Fruit fly (Drosophila melanogaster): ENCODE data around the gene CG9213.
A peak's percentile ranks its signal among the peaks of the same experiment; 100 is the strongest.

CG9213 gene

DNA sequence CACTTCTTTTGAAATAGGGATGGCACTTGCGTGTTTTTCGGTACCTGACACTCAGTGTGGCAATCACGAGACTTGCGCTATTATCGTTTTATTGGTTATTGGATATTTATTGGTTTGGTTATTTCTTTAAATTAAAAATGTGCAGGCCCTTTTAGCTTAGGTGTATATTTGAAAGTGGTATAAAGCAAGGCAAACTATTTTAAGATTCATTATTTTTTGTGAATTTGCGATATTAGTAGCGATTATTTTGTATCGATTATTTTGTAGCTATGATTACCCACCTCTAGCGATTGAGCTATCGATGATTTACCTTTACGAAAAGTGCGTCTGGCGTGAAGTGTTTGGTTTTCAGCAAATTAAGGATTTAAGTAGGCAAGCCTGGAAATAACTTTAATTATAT, 8.5 kb upstream of the CG9213 start, which contains the start of the genes CG9215 and CG8097 (continued):
- TF ChIP-seq slou (GFP tag; optimal IDR thresholded peaks at IDR 0.05) (peak; percentile 36), CG8944 (GFP tag; optimal IDR thresholded peaks at IDR 0.05) (peak; percentile 5), Ets65A (GFP tag) (peak; percentile 43), CG6254 (GFP tag; optimal IDR thresholded peaks at IDR 0.05) (no peak), Abd-B (GFP tag; optimal IDR thresholded peaks at IDR 0.05) (peak; percentile 14), Ssrp (tag; optimal IDR thresholded peaks at IDR 0.05) (peak; percentile 10), fd64A (GFP tag; optimal IDR thresholded peaks at IDR 0.05) (no peak), CG34376 (GFP tag; optimal IDR thresholded peaks at IDR 0.05) (peak; percentile 27), CG3847 (GFP tag; IDR thresholded peaks at IDR 0.05) (peak; percentile 43), Asciz (GFP tag; optimal IDR thresholded peaks at IDR 0.05) (no peak), chn (GFP tag; optimal IDR thresholded peaks at IDR 0.05) (peak; percentile 11), CG12155 (GFP tag; optimal IDR thresholded peaks at IDR 0.05) (peak; percentile 30), CG9727 (GFP tag; optimal IDR thresholded peaks at IDR 0.05) (peak; percentile 36), ham (GFP tag; IDR thresholded peaks at IDR 0.05) (no peak), CG18262 (tag; optimal IDR thresholded peaks at IDR 0.05) (peak; percentile 11), pfk (GFP tag; optimal IDR thresholded peaks at IDR 0.05) (no peak), gsb-n (tag; optimal IDR thresholded peaks at IDR 0.05) (no peak), CG14710 (tag; optimal IDR thresholded peaks at IDR 0.05) (peak; percentile 78), dimm (GFP tag; IDR thresholded peaks at IDR 0.05) (no peak), YL-1 (GFP tag; optimal IDR thresholded peaks at IDR 0.05) (peak; percentile 64), CG12659 (GFP tag; optimal IDR thresholded peaks at IDR 0.05) (peak; percentile 57), tio (GFP tag; optimal IDR thresholded peaks at IDR 0.05) (no peak), Fer1 (GFP tag; optimal IDR thresholded peaks at IDR 0.05) (peak; percentile 27), Max (GFP tag; optimal IDR thresholded peaks at IDR 0.05) (peak; percentile 53), CG8388 (GFP tag; optimal IDR thresholded peaks at IDR 0.05) (peak; percentile 8), lmd (GFP tag; IDR thresholded peaks at IDR 0.05) (peak; percentile 22; the same call in 1 of the 2 replicates), gro (GFP tag; optimal IDR thresholded peaks at IDR 0.05) (peak; percentile 20), vfl (GFP tag; optimal IDR thresholded peaks at IDR 0.05) (peak; percentile 43), CG31441 (GFP tag; IDR thresholded peaks at IDR 0.05) (no peak), CG6272 (GFP tag; IDR thresholded peaks at IDR 0.05) (peak; percentile 31), chinmo (GFP tag; IDR thresholded peaks at IDR 0.05; ENCODE audit: partially characterized antibody) (peak; percentile 34; the same call in 1 of the 4 replicates), Dll (GFP tag; IDR thresholded peaks at IDR 0.05; ENCODE audit: partially characterized antibody) (peak; percentile 98), zfh2 (GFP tag; optimal IDR thresholded peaks at IDR 0.05) (peak; percentile 54), CG9817 (tag; optimal IDR thresholded peaks at IDR 0.05) (peak; percentile 18), CG2712 (tag; optimal IDR thresholded peaks at IDR 0.05) (peak; percentile 58), unc-4 (GFP tag; IDR thresholded peaks at IDR 0.05; ENCODE audit: partially characterized antibody) (peak; percentile 97), pum (GFP tag; optimal IDR thresholded peaks at IDR 0.05) (peak; percentile 23), CG15601 (tag; optimal IDR thresholded peaks at IDR 0.05) (peak; percentile 21), CG4820 (GFP tag; optimal IDR thresholded peaks at IDR 0.05) (peak; percentile 0), sug (tag; optimal IDR thresholded peaks at IDR 0.05) (peak; percentile 71), Antp (GFP tag; optimal IDR thresholded peaks at IDR 0.05) (peak; percentile 5), hkb (optimal IDR thresholded peaks at IDR 0.05) (no peak), hkb (GFP tag; IDR thresholded peaks at IDR 0.05) (no peak), TFAM (GFP tag; optimal IDR thresholded peaks at IDR 0.05) (no peak), Deaf1 (tag; optimal IDR thresholded peaks at IDR 0.05) (peak; percentile 11), fu2 (GFP tag; optimal IDR thresholded peaks at IDR 0.05) (peak; percentile 36), CG9437 (GFP tag; optimal IDR thresholded peaks at IDR 0.05) (peak; percentile 61), CG30403 (GFP tag; optimal IDR thresholded peaks at IDR 0.05) (peak; percentile 54), crp (GFP tag; optimal IDR thresholded peaks at IDR 0.05) (peak in 1 of 2 experiments; percentile 25), NC2β (GFP tag; optimal IDR thresholded peaks at IDR 0.05) (peak; percentile 47), ranshi (GFP tag; IDR thresholded peaks at IDR 0.05) (no peak)
